Fruit fly (Drosophila melanogaster): ENCODE results near the gene Rel.
A peak's percentile ranks its signal among the peaks of the same experiment; 100 is the strongest.

Gene Rel

dm6 chr3R:9049091-9049981 lies 1.6 kb upstream of the Rel start (continued):
- no peak for TF ChIP-seq ken (GFP tag; IDR thresholded peaks at IDR 0.05)
- TF ChIP-seq aop (GFP tag; IDR thresholded peaks at IDR 0.05): no peak
- no peak for TF ChIP-seq peb (GFP tag; IDR thresholded peaks at IDR 0.05)
- no peak for TF ChIP-seq CG9932 (GFP tag; IDR thresholded peaks at IDR 0.05)
- no peak for TF ChIP-seq CG6791 (GFP tag; IDR thresholded peaks at IDR 0.05; ENCODE audit: partially characterized antibody)
- no peak for TF ChIP-seq Myb (GFP tag; optimal IDR thresholded peaks at IDR 0.05)
- peak; percentile 30 for TF ChIP-seq gem (tag; optimal IDR thresholded peaks at IDR 0.05)
- no peak for TF ChIP-seq cad (GFP tag; optimal IDR thresholded peaks at IDR 0.05)
- no peak for TF ChIP-seq CG1024 (GFP tag; IDR thresholded peaks at IDR 0.05)
- no peak for TF ChIP-seq CG2202 (tag; optimal IDR thresholded peaks at IDR 0.05)
- peak; percentile 43 for TF ChIP-seq CG13296 (GFP tag; optimal IDR thresholded peaks at IDR 0.05)
- no peak for TF ChIP-seq bbx (GFP tag; IDR thresholded peaks at IDR 0.05; ENCODE audit: partially characterized antibody)
- peak; percentile 13 for TF ChIP-seq CG15514 (GFP tag; optimal IDR thresholded peaks at IDR 0.05)
- TF ChIP-seq CG10147 (GFP tag; optimal IDR thresholded peaks at IDR 0.05): no peak
- TF ChIP-seq Antp (GFP tag; optimal IDR thresholded peaks at IDR 0.05): no peak
- TF ChIP-seq CG12104 (GFP tag; optimal IDR thresholded peaks at IDR 0.05): no peak
- TF ChIP-seq lmd (GFP tag; IDR thresholded peaks at IDR 0.05): no peak

- peak; percentile 62 for TF ChIP-seq CG15479 (GFP tag; optimal IDR thresholded peaks at IDR 0.05)
- no peak for TF ChIP-seq CG12071 (GFP tag; optimal IDR thresholded peaks at IDR 0.05)
- no peak for TF ChIP-seq ranshi (GFP tag; IDR thresholded peaks at IDR 0.05)
- no peak for TF ChIP-seq sisA (GFP tag; IDR thresholded peaks at IDR 0.05)
- TF ChIP-seq crp (GFP tag; optimal IDR thresholded peaks at IDR 0.05): peak in 1 of 2 experiments; percentile 50
- TF ChIP-seq CG8089 (GFP tag; optimal IDR thresholded peaks at IDR 0.05): no peak
- TF ChIP-seq MESR4 (GFP tag; optimal IDR thresholded peaks at IDR 0.05): peak; percentile 62
- TF ChIP-seq CG2875 (GFP tag; optimal IDR thresholded peaks at IDR 0.05): peak; percentile 7
- TF ChIP-seq CG8944 (GFP tag; optimal IDR thresholded peaks at IDR 0.05): no peak
- TF ChIP-seq Poxn (GFP tag; IDR thresholded peaks at IDR 0.05): no peak
- no peak for TF ChIP-seq CG4820 (GFP tag; optimal IDR thresholded peaks at IDR 0.05)
- TF ChIP-seq mirr (GFP tag; optimal IDR thresholded peaks at IDR 0.05): peak; percentile 33
- TF ChIP-seq CG34376 (GFP tag; optimal IDR thresholded peaks at IDR 0.05): peak; percentile 52
- TF ChIP-seq Blimp-1 (GFP tag; optimal IDR thresholded peaks at IDR 0.05): peak; percentile 20
- peak; percentile 8 for TF ChIP-seq fd64A (GFP tag; optimal IDR thresholded peaks at IDR 0.05)
- no peak for TF ChIP-seq CG1832 (GFP tag; optimal IDR thresholded peaks at IDR 0.05)
- peak; percentile 16 for TF ChIP-seq HmgD (GFP tag; optimal IDR thresholded peaks at IDR 0.05)
- peak; percentile 23 for TF ChIP-seq CG31365 (tag; optimal IDR thresholded peaks at IDR 0.05)
- TF ChIP-seq nom (GFP tag; optimal IDR thresholded peaks at IDR 0.05): peak; percentile 62
- peak; percentile 15 for TF ChIP-seq YL-1 (GFP tag; optimal IDR thresholded peaks at IDR 0.05)
- no peak for TF ChIP-seq wdn (GFP tag; IDR thresholded peaks at IDR 0.05)
- TF ChIP-seq nau (GFP tag; optimal IDR thresholded peaks at IDR 0.05): peak; percentile 21
- TF ChIP-seq CG15601 (tag; optimal IDR thresholded peaks at IDR 0.05): peak; percentile 17
- no peak for TF ChIP-seq CG7271 (tag; optimal IDR thresholded peaks at IDR 0.05)
- TF ChIP-seq CG9437 (GFP tag; optimal IDR thresholded peaks at IDR 0.05): peak; percentile 61
- TF ChIP-seq Pdp1 (GFP tag; optimal IDR thresholded peaks at IDR 0.05): peak in 1 of 2 experiments; percentile 53
- TF ChIP-seq CG7786 (GFP tag; optimal IDR thresholded peaks at IDR 0.05): no peak
- no peak for TF ChIP-seq lov (optimal IDR thresholded peaks at IDR 0.05)
- no peak for TF ChIP-seq lov (GFP tag; IDR thresholded peaks at IDR 0.05)
- TF ChIP-seq lbe (GFP tag; optimal IDR thresholded peaks at IDR 0.05): peak; percentile 20
- TF ChIP-seq CG12769 (tag; optimal IDR thresholded peaks at IDR 0.05): peak; percentile 40
Measured at dm6 chr3R:9048466-9049072, 792 bp upstream of the Rel start, which contains the start of gene Mst85C. Gene Mst85C (plus strand): TSS chr3R:9048645.
